Comparison of ENCODE assay signal across 3 fruit fly cellular contexts in genomic region chr3L:94062-94461, dm6.
A peak's percentile ranks its signal among the peaks of the same experiment; 100 is the strongest.
TF ChIP-seq lines count a peak whose summit lies in the region.

No protein-coding gene starts in this region.

TF ChIP-seq in whole organism, embryonic, 481 proteins besides CTCF, POLR2A, EP300 and RAD21 (continued from another document and continues in another):
- TF ChIP-seq pita (GFP tag; optimal IDR thresholded peaks at IDR 0.05; lab: Kevin White, UChicago) = no peak
- TF ChIP-seq CG3281 (GFP tag; optimal IDR thresholded peaks at IDR 0.05; lab: Kevin White, UChicago) = peak; percentile 47
- TF ChIP-seq dmrt99B (tag; optimal IDR thresholded peaks at IDR 0.05; lab: Kevin White, UChicago) = peak; percentile 43
- no peak for TF ChIP-seq Abd-B (GFP tag; optimal IDR thresholded peaks at IDR 0.05; lab: Kevin White, UChicago)
- TF ChIP-seq ind (GFP tag; optimal IDR thresholded peaks at IDR 0.05; lab: Kevin White, UChicago) = peak; percentile 55
- TF ChIP-seq CG15269 (tag; optimal IDR thresholded peaks at IDR 0.05; lab: Kevin White, UChicago) = peak; percentile 18
- peak; percentile 60 for TF ChIP-seq CG6689 (GFP tag; IDR thresholded peaks at IDR 0.05; lab: Robert Waterston, UW)
- TF ChIP-seq Hr51 (GFP tag; optimal IDR thresholded peaks at IDR 0.05; lab: Kevin White, UChicago) = peak in 1 of 2 experiments; percentile 39
- TF ChIP-seq CG11085 (GFP tag; IDR thresholded peaks at IDR 0.05; lab: Robert Waterston, UW) = 0 out of 2 replicates have a peak, but pooled peaks have one; percentile 19
- TF ChIP-seq HLH54F (GFP tag; optimal IDR thresholded peaks at IDR 0.05; lab: Kevin White, UChicago) = peak; percentile 43
- TF ChIP-seq CG4730 (GFP tag; IDR thresholded peaks at IDR 0.05; lab: Robert Waterston, UW) = peak; percentile 38; the same call in 1 of the 2 replicates
- TF ChIP-seq fd3F (GFP tag; optimal IDR thresholded peaks at IDR 0.05; lab: Kevin White, UChicago) = peak; percentile 50
- TF ChIP-seq CG11247 (GFP tag; IDR thresholded peaks at IDR 0.05; lab: Robert Waterston, UW) = no peak
- peak; percentile 24 for TF ChIP-seq Antp (GFP tag; optimal IDR thresholded peaks at IDR 0.05; lab: Kevin White, UChicago)
- TF ChIP-seq Bdp1 (GFP tag; optimal IDR thresholded peaks at IDR 0.05; lab: Kevin White, UChicago) = peak; percentile 35
- peak; percentile 26; the same call in 1 of the 2 replicates for TF ChIP-seq esg (GFP tag; conservative IDR thresholded peaks at IDR 0.05; lab: Robert Waterston, UW)
- 0 out of 2 replicates have a peak, but pooled peaks have one; percentile 27 for TF ChIP-seq seq (GFP tag; IDR thresholded peaks at IDR 0.05; lab: Robert Waterston, UW)
- peak; percentile 17 for TF ChIP-seq Camta (GFP tag; optimal IDR thresholded peaks at IDR 0.05; lab: Kevin White, UChicago)
- TF ChIP-seq Ptx1 (GFP tag; IDR thresholded peaks at IDR 0.05; lab: Robert Waterston, UW) = peak; percentile 71
- TF ChIP-seq chif (GFP tag; optimal IDR thresholded peaks at IDR 0.05; lab: Kevin White, UChicago) = peak in 1 of 2 experiments; percentile 36
- TF ChIP-seq Xrp1 (GFP tag; IDR thresholded peaks at IDR 0.05; lab: Robert Waterston, UW) = peak; percentile 61; the same call in 1 of the 2 replicates
- peak; percentile 50; the same call in 2 of the 4 replicates for TF ChIP-seq Gug (GFP tag; IDR thresholded peaks at IDR 0.05; lab: Robert Waterston, UW)
- no peak for TF ChIP-seq NC2α (GFP tag; optimal IDR thresholded peaks at IDR 0.05; lab: Kevin White, UChicago)
- TF ChIP-seq CG13123 (GFP tag; optimal IDR thresholded peaks at IDR 0.05; lab: Kevin White, UChicago) = peak; percentile 36
- peak; percentile 19; the same call in 1 of the 2 replicates for TF ChIP-seq CG31224 (GFP tag; IDR thresholded peaks at IDR 0.05; lab: Robert Waterston, UW)
- peak; percentile 17 for TF ChIP-seq nmo (GFP tag; optimal IDR thresholded peaks at IDR 0.05; lab: Kevin White, UChicago)
- peak; percentile 31 for TF ChIP-seq lilli (GFP tag; optimal IDR thresholded peaks at IDR 0.05; lab: Kevin White, UChicago)
- TF ChIP-seq hkb (optimal IDR thresholded peaks at IDR 0.05; lab: Kevin White, UChicago) = no peak
- peak; percentile 57 for TF ChIP-seq hkb (GFP tag; IDR thresholded peaks at IDR 0.05; lab: Robert Waterston, UW)
- no peak for TF ChIP-seq Bgb (GFP tag; IDR thresholded peaks at IDR 0.05; lab: Robert Waterston, UW; ENCODE audit: partially characterized antibody)
- no peak for TF ChIP-seq Trl (optimal IDR thresholded peaks at IDR 0.05; lab: Kevin White, UChicago)
- peak; percentile 35 for TF ChIP-seq Trl (GFP tag; optimal IDR thresholded peaks at IDR 0.05; lab: Kevin White, UChicago)
- 0 out of 2 replicates have a peak, but pooled peaks have one; percentile 20 for TF ChIP-seq ro (GFP tag; IDR thresholded peaks at IDR 0.05; lab: Robert Waterston, UW)
- TF ChIP-seq Ets97D (GFP tag; optimal IDR thresholded peaks at IDR 0.05; lab: Kevin White, UChicago) = no peak
- peak; percentile 14 for TF ChIP-seq Bteb2 (GFP tag; optimal IDR thresholded peaks at IDR 0.05; lab: Kevin White, UChicago)
- no peak for TF ChIP-seq exex (tag; optimal IDR thresholded peaks at IDR 0.05; lab: Kevin White, UChicago)
- no peak for TF ChIP-seq CG7987 (GFP tag; optimal IDR thresholded peaks at IDR 0.05; lab: Kevin White, UChicago)
- TF ChIP-seq Hmr (GFP tag; optimal IDR thresholded peaks at IDR 0.05; lab: Kevin White, UChicago) = no peak
- peak; percentile 71; the same call in 1 of the 2 replicates for TF ChIP-seq CG32532 (GFP tag; IDR thresholded peaks at IDR 0.05; lab: Robert Waterston, UW)
- peak; percentile 12 for TF ChIP-seq NfI (GFP tag; optimal IDR thresholded peaks at IDR 0.05; lab: Kevin White, UChicago)
- no peak for TF ChIP-seq Sry-δ (GFP tag; optimal IDR thresholded peaks at IDR 0.05; lab: Kevin White, UChicago)
- peak; percentile 57; the same call in 1 of the 3 replicates for TF ChIP-seq tgo (GFP tag; IDR thresholded peaks at IDR 0.05; lab: Robert Waterston, UW)

TF ChIP-seq in whole organism, prepupa, 60 proteins besides CTCF, POLR2A, EP300 and RAD21 (continued from another document):
- TF ChIP-seq CG10631 (GFP tag; optimal IDR thresholded peaks at IDR 0.05; lab: Kevin White, UChicago) (peak; percentile 4), Sox14 (GFP tag; optimal IDR thresholded peaks at IDR 0.05; lab: Kevin White, UChicago) (peak; percentile 56), CG11762 (GFP tag; optimal IDR thresholded peaks at IDR 0.05; lab: Kevin White, UChicago; ENCODE audit: insufficient read depth) (peak; percentile 6), achi (GFP tag; optimal IDR thresholded peaks at IDR 0.05; lab: Kevin White, UChicago) (peak; percentile 57), CG4318 (GFP tag; optimal IDR thresholded peaks at IDR 0.05; lab: Kevin White, UChicago) (peak; percentile 35), eg (GFP tag; IDR thresholded peaks at IDR 0.05; lab: Robert Waterston, UW) (no peak; the same call in 2 of the 3 replicates), topi (GFP tag; optimal IDR thresholded peaks at IDR 0.05; lab: Kevin White, UChicago) (peak; percentile 30), Eip78C (GFP tag; lab: Kevin White, UChicago) (peak; percentile 90), ss (GFP tag; optimal IDR thresholded peaks at IDR 0.05; lab: Kevin White, UChicago) (peak in 1 of 2 experiments; percentile 13), CG6276 (GFP tag; optimal IDR thresholded peaks at IDR 0.05; lab: Kevin White, UChicago) (peak; percentile 43), CG16779 (tag; optimal IDR thresholded peaks at IDR 0.05; lab: Kevin White, UChicago) (peak; percentile 12), dsx (GFP tag; optimal IDR thresholded peaks at IDR 0.05; lab: Kevin White, UChicago; ENCODE audit: poor library complexity, severe bottlenecking) (peak; percentile 31), Sox102F (GFP tag; optimal IDR thresholded peaks at IDR 0.05; lab: Kevin White, UChicago) (peak; percentile 4), CG8119 (GFP tag; IDR thresholded peaks at IDR 0.05; lab: Robert Waterston, UW) (peak; percentile 67; the same call in 1 of the 3 replicates), CG32006 (GFP tag; optimal IDR thresholded peaks at IDR 0.05; lab: Kevin White, UChicago) (peak; percentile 60), Eip75B (GFP tag; optimal IDR thresholded peaks at IDR 0.05; lab: Kevin White, UChicago) (peak; percentile 61), esn (GFP tag; optimal IDR thresholded peaks at IDR 0.05; lab: Kevin White, UChicago) (peak; percentile 40), CG8319 (GFP tag; optimal IDR thresholded peaks at IDR 0.05; lab: Kevin White, UChicago) (no peak), Lpt (GFP tag; optimal IDR thresholded peaks at IDR 0.05; lab: Kevin White, UChicago) (peak; percentile 27), Hr4 (GFP tag; optimal IDR thresholded peaks at IDR 0.05; lab: Kevin White, UChicago) (peak; percentile 72), cyc (GFP tag; optimal IDR thresholded peaks at IDR 0.05; lab: Kevin White, UChicago) (peak; percentile 58), CG10669 (GFP tag; optimal IDR thresholded peaks at IDR 0.05; lab: Kevin White, UChicago) (peak; percentile 67), fd59A (GFP tag; optimal IDR thresholded peaks at IDR 0.05; lab: Kevin White, UChicago) (peak; percentile 8), CG31627 (GFP tag; optimal IDR thresholded peaks at IDR 0.05; lab: Kevin White, UChicago) (peak; percentile 25), Sox15 (GFP tag; optimal IDR thresholded peaks at IDR 0.05; lab: Kevin White, UChicago) (peak; percentile 21), acj6 (GFP tag; optimal IDR thresholded peaks at IDR 0.05; lab: Kevin White, UChicago) (peak; percentile 34), Gug (GFP tag; IDR thresholded peaks at IDR 0.05; lab: Robert Waterston, UW) (no peak; the same call in 1 of the 2 replicates), CG15336 (GFP tag; IDR thresholded peaks at IDR 0.05; lab: Robert Waterston, UW) (peak; percentile 69), Hr39 (GFP tag; optimal IDR thresholded peaks at IDR 0.05; lab: Kevin White, UChicago) (peak; percentile 47), Smox (GFP tag; optimal IDR thresholded peaks at IDR 0.05; lab: Kevin White, UChicago) (peak; percentile 19), CG6808 (GFP tag; optimal IDR thresholded peaks at IDR 0.05; lab: Kevin White, UChicago) (no peak), salr (GFP tag; optimal IDR thresholded peaks at IDR 0.05; lab: Kevin White, UChicago) (peak in 1 of 2 experiments; percentile 36), lz (GFP tag; optimal IDR thresholded peaks at IDR 0.05; lab: Kevin White, UChicago) (peak; percentile 2), fkh (GFP tag; optimal IDR thresholded peaks at IDR 0.05; lab: Kevin White, UChicago) (no peak), CG6792 (GFP tag; optimal IDR thresholded peaks at IDR 0.05; lab: Kevin White, UChicago) (no peak), svp (GFP tag; lab: Kevin White, UChicago) (peak; percentile 53), CG6163 (GFP tag; IDR thresholded peaks at IDR 0.05; lab: Robert Waterston, UW) (no peak), Eip93F (GFP tag; optimal IDR thresholded peaks at IDR 0.05; lab: Kevin White, UChicago) (no peak)

TF ChIP-seq in whole organism, wandering third instar larva, 38 proteins besides CTCF, POLR2A, EP300 and RAD21 (continued from another document):
- TF ChIP-seq GATAd (GFP tag; optimal IDR thresholded peaks at IDR 0.05; lab: Kevin White, UChicago) (no peak), rgr (GFP tag; optimal IDR thresholded peaks at IDR 0.05; lab: Kevin White, UChicago) (peak; percentile 28), foxo (GFP tag; optimal IDR thresholded peaks at IDR 0.05; lab: Kevin White, UChicago) (peak in 1 of 2 experiments; percentile 58), usp (GFP tag; optimal IDR thresholded peaks at IDR 0.05; lab: Kevin White, UChicago) (no peak), Vsx2 (GFP tag; optimal IDR thresholded peaks at IDR 0.05; lab: Kevin White, UChicago; ENCODE audit: partially characterized antibody) (no peak), sage (GFP tag; optimal IDR thresholded peaks at IDR 0.05; lab: Kevin White, UChicago) (no peak), dsf (GFP tag; optimal IDR thresholded peaks at IDR 0.05; lab: Kevin White, UChicago; ENCODE audit: borderline replicate concordance) (no peak), brk (GFP tag; optimal IDR thresholded peaks at IDR 0.05; lab: Kevin White, UChicago) (no peak), sv (GFP tag; optimal IDR thresholded peaks at IDR 0.05; lab: Kevin White, UChicago) (peak; percentile 24)
TF ChIP-seq in whole organism, wandering third instar larva: peak in this region for 9.
